Comparison of ENCODE assay signal across 1 fruit fly cellular context in genomic region chr3R:5789025-5789953, dm6.
TF ChIP-seq lines count a peak whose summit lies in the region.

Hat1 (minus strand) TSS chr3R:5789384.
Rpn5 (plus strand) TSS chr3R:5789493.

TF ChIP-seq in whole organism, embryonic, 481 proteins besides CTCF, POLR2A, EP300 and RAD21 (continued from another document and continues in another):
- TF ChIP-seq BEAF-32 (GFP tag; optimal IDR thresholded peaks at IDR 0.05; lab: Kevin White, UChicago) (peak; percentile 90), en (GFP tag; optimal IDR thresholded peaks at IDR 0.05; lab: Kevin White, UChicago) (peak; percentile 69), Ptx1 (GFP tag; IDR thresholded peaks at IDR 0.05; lab: Robert Waterston, UW) (peak; percentile 69), MBD-R2 (GFP tag; IDR thresholded peaks at IDR 0.05; lab: Robert Waterston, UW) (peak; percentile 85), vnd (GFP tag; IDR thresholded peaks at IDR 0.05; lab: Robert Waterston, UW; ENCODE audit: partially characterized antibody) (peak; percentile 54; the same call in 1 of the 3 replicates), Trl (optimal IDR thresholded peaks at IDR 0.05; lab: Kevin White, UChicago) (no peak), Trl (GFP tag; optimal IDR thresholded peaks at IDR 0.05; lab: Kevin White, UChicago) (peak; percentile 93), sisA (GFP tag; IDR thresholded peaks at IDR 0.05; lab: Robert Waterston, UW) (peak; percentile 78), twi (tag; optimal IDR thresholded peaks at IDR 0.05; lab: Kevin White, UChicago) (peak; percentile 61), CG2129 (GFP tag; IDR thresholded peaks at IDR 0.05; lab: Robert Waterston, UW; ENCODE audit: partially characterized antibody) (peak; percentile 52), scrt (GFP tag; optimal IDR thresholded peaks at IDR 0.05; lab: Kevin White, UChicago) (peak; percentile 0), bsh (GFP tag; optimal IDR thresholded peaks at IDR 0.05; lab: Kevin White, UChicago) (peak; percentile 11 to 60), MESR4 (GFP tag; optimal IDR thresholded peaks at IDR 0.05; lab: Kevin White, UChicago) (peak; percentile 35), CG30431 (GFP tag; optimal IDR thresholded peaks at IDR 0.05; lab: Kevin White, UChicago) (peak; percentile 67), ac (GFP tag; optimal IDR thresholded peaks at IDR 0.05; lab: Kevin White, UChicago) (no peak), CG12391 (tag; optimal IDR thresholded peaks at IDR 0.05; lab: Kevin White, UChicago) (peak; percentile 86), Dek (tag; optimal IDR thresholded peaks at IDR 0.05; lab: Kevin White, UChicago) (peak; percentile 73), stc (GFP tag; IDR thresholded peaks at IDR 0.05; lab: Robert Waterston, UW) (0 out of 2 replicates have a peak, but pooled peaks have one; percentile 31), pzg (GFP tag; optimal IDR thresholded peaks at IDR 0.05; lab: Kevin White, UChicago) (peak; percentile 58), Dip3 (GFP tag; optimal IDR thresholded peaks at IDR 0.05; lab: Kevin White, UChicago) (peak; percentile 90), CG14050 (GFP tag; IDR thresholded peaks at IDR 0.05; lab: Robert Waterston, UW) (no peak; the same call in 2 of the 3 replicates), Tbp (GFP tag; optimal IDR thresholded peaks at IDR 0.05; lab: Kevin White, UChicago) (no peak), CG18599 (GFP tag; optimal IDR thresholded peaks at IDR 0.05; lab: Kevin White, UChicago) (peak; percentile 82), CG6683 (GFP tag; optimal IDR thresholded peaks at IDR 0.05; lab: Kevin White, UChicago) (peak; percentile 27), tio (GFP tag; optimal IDR thresholded peaks at IDR 0.05; lab: Kevin White, UChicago) (peak; percentile 91), chn (GFP tag; optimal IDR thresholded peaks at IDR 0.05; lab: Kevin White, UChicago) (peak; percentile 91), ranshi (GFP tag; IDR thresholded peaks at IDR 0.05; lab: Robert Waterston, UW) (peak; percentile 28; the same call in 1 of the 2 replicates), ATbp (GFP tag; optimal IDR thresholded peaks at IDR 0.05; lab: Kevin White, UChicago) (peak; percentile 48), tx (GFP tag; optimal IDR thresholded peaks at IDR 0.05; lab: Kevin White, UChicago) (peak; percentile 93), Adf1 (GFP tag; IDR thresholded peaks at IDR 0.05; lab: Robert Waterston, UW) (no peak; the same call in 1 of the 2 replicates), CG10543 (GFP tag; optimal IDR thresholded peaks at IDR 0.05; lab: Kevin White, UChicago) (peak; percentile 75), sqz (GFP tag; optimal IDR thresholded peaks at IDR 0.05; lab: Kevin White, UChicago) (no peak), kay (GFP tag; optimal IDR thresholded peaks at IDR 0.05; lab: Kevin White, UChicago) (peak; percentile 87), CG13424 (tag; optimal IDR thresholded peaks at IDR 0.05; lab: Kevin White, UChicago) (peak; percentile 71), CG1792 (GFP tag; optimal IDR thresholded peaks at IDR 0.05; lab: Kevin White, UChicago) (peak; percentile 75), Bdp1 (GFP tag; optimal IDR thresholded peaks at IDR 0.05; lab: Kevin White, UChicago) (peak; percentile 83), CG14860 (GFP tag; IDR thresholded peaks at IDR 0.05; lab: Robert Waterston, UW; ENCODE audit: partially characterized antibody) (peak; percentile 68; the same call in 2 of the 3 replicates), sna (GFP tag; IDR thresholded peaks at IDR 0.05; lab: Robert Waterston, UW; ENCODE audit: partially characterized antibody) (peak; percentile 77), fd102C (GFP tag; optimal IDR thresholded peaks at IDR 0.05; lab: Kevin White, UChicago) (no peak), CG7556 (GFP tag; optimal IDR thresholded peaks at IDR 0.05; lab: Kevin White, UChicago) (peak; percentile 85), sc (optimal IDR thresholded peaks at IDR 0.05; lab: Kevin White, UChicago) (no peak), sc (GFP tag; optimal IDR thresholded peaks at IDR 0.05; lab: Kevin White, UChicago) (peak; percentile 63), wek (GFP tag; optimal IDR thresholded peaks at IDR 0.05; lab: Kevin White, UChicago) (no peak), pho (GFP tag; optimal IDR thresholded peaks at IDR 0.05; lab: Kevin White, UChicago) (peak; percentile 95), CG31441 (GFP tag; IDR thresholded peaks at IDR 0.05; lab: Robert Waterston, UW) (peak; percentile 81; the same call in 1 of the 2 replicates), Sry-β (GFP tag; optimal IDR thresholded peaks at IDR 0.05; lab: Kevin White, UChicago) (peak; percentile 90), pum (GFP tag; optimal IDR thresholded peaks at IDR 0.05; lab: Kevin White, UChicago) (peak; percentile 93), CG11504 (tag; optimal IDR thresholded peaks at IDR 0.05; lab: Kevin White, UChicago) (peak; percentile 78), CG8089 (GFP tag; optimal IDR thresholded peaks at IDR 0.05; lab: Kevin White, UChicago) (peak; percentile 87), Antp (GFP tag; optimal IDR thresholded peaks at IDR 0.05; lab: Kevin White, UChicago) (peak; percentile 91), CG10267 (tag; optimal IDR thresholded peaks at IDR 0.05; lab: Kevin White, UChicago) (peak; percentile 97), CG14014 (GFP tag; IDR thresholded peaks at IDR 0.05; lab: Robert Waterston, UW) (peak; percentile 61; the same call in 1 of the 2 replicates), stwl (tag; optimal IDR thresholded peaks at IDR 0.05; lab: Kevin White, UChicago) (peak; percentile 82), CG15601 (tag; optimal IDR thresholded peaks at IDR 0.05; lab: Kevin White, UChicago) (peak; percentile 53), dan (GFP tag; IDR thresholded peaks at IDR 0.05; lab: Robert Waterston, UW) (0 out of 2 replicates have a peak, but pooled peaks have one; percentile 38), dpn (GFP tag; optimal IDR thresholded peaks at IDR 0.05; lab: Kevin White, UChicago) (peak; percentile 89 to 94), pfk (GFP tag; optimal IDR thresholded peaks at IDR 0.05; lab: Kevin White, UChicago) (no peak), Chrac-16 (GFP tag; optimal IDR thresholded peaks at IDR 0.05; lab: Kevin White, UChicago) (peak; percentile 80), peb (GFP tag; IDR thresholded peaks at IDR 0.05; lab: Robert Waterston, UW) (no peak), dysf (GFP tag; IDR thresholded peaks at IDR 0.05; lab: Robert Waterston, UW) (peak; percentile 72; the same call in 2 of the 3 replicates), CG6813 (GFP tag; optimal IDR thresholded peaks at IDR 0.05; lab: Kevin White, UChicago) (no peak), CG8359 (GFP tag; optimal IDR thresholded peaks at IDR 0.05; lab: Kevin White, UChicago; ENCODE audit: borderline replicate concordance) (no peak), CG32772 (GFP tag; IDR thresholded peaks at IDR 0.05; lab: Robert Waterston, UW) (peak; percentile 60), CG15011 (GFP tag; optimal IDR thresholded peaks at IDR 0.05; lab: Kevin White, UChicago) (peak; percentile 58), lab (GFP tag; optimal IDR thresholded peaks at IDR 0.05; lab: Kevin White, UChicago) (peak; percentile 83), BtbVII (GFP tag; optimal IDR thresholded peaks at IDR 0.05; lab: Kevin White, UChicago) (peak; percentile 60), Fer3 (tag; optimal IDR thresholded peaks at IDR 0.05; lab: Kevin White, UChicago) (peak; percentile 56), Oli (tag; optimal IDR thresholded peaks at IDR 0.05; lab: Kevin White, UChicago) (peak; percentile 75), Lhr (GFP tag; optimal IDR thresholded peaks at IDR 0.05; lab: Kevin White, UChicago) (peak; percentile 72), nerfin-1 (tag; optimal IDR thresholded peaks at IDR 0.05; lab: Kevin White, UChicago) (peak; percentile 54), ttk (GFP tag; IDR thresholded peaks at IDR 0.05; lab: Robert Waterston, UW) (peak; percentile 54; the same call in 1 of the 2 replicates), Scr (GFP tag; IDR thresholded peaks at IDR 0.05; lab: Robert Waterston, UW; ENCODE audit: partially characterized antibody) (peak; percentile 85), ro (GFP tag; IDR thresholded peaks at IDR 0.05; lab: Robert Waterston, UW) (no peak), CG11560 (tag; IDR thresholded peaks at IDR 0.05; lab: Robert Waterston, UW) (peak; percentile 53; the same call in 1 of the 3 replicates), cas (GFP tag; IDR thresholded peaks at IDR 0.05; lab: Robert Waterston, UW) (0 out of 2 replicates have a peak, but pooled peaks have one; percentile 21), CG2120 (GFP tag; optimal IDR thresholded peaks at IDR 0.05; lab: Kevin White, UChicago) (peak; percentile 96), croc (GFP tag; conservative IDR thresholded peaks at IDR 0.05; lab: Robert Waterston, UW) (peak; percentile 21; the same call in 1 of the 3 replicates), h (optimal IDR thresholded peaks at IDR 0.05; lab: Kevin White, UChicago) (no peak), Bteb2 (GFP tag; optimal IDR thresholded peaks at IDR 0.05; lab: Kevin White, UChicago) (peak; percentile 84), CG18262 (tag; optimal IDR thresholded peaks at IDR 0.05; lab: Kevin White, UChicago) (peak; percentile 75), da (GFP tag; optimal IDR thresholded peaks at IDR 0.05; lab: Kevin White, UChicago) (peak; percentile 72), yki (optimal IDR thresholded peaks at IDR 0.05; lab: Kevin White, UChicago) (no peak), Nf-YA (GFP tag; IDR thresholded peaks at IDR 0.05; lab: Robert Waterston, UW) (no peak), CG10979 (tag; optimal IDR thresholded peaks at IDR 0.05; lab: Kevin White, UChicago) (peak; percentile 79), bcd (GFP tag; optimal IDR thresholded peaks at IDR 0.05; lab: Kevin White, UChicago) (peak; percentile 82), cad (GFP tag; optimal IDR thresholded peaks at IDR 0.05; lab: Kevin White, UChicago) (no peak), CG32532 (GFP tag; IDR thresholded peaks at IDR 0.05; lab: Robert Waterston, UW) (peak; percentile 77), nerfin-2 (GFP tag; IDR thresholded peaks at IDR 0.05; lab: Robert Waterston, UW; ENCODE audit: partially characterized antibody) (peak; percentile 68), amos (GFP tag; IDR thresholded peaks at IDR 0.05; lab: Robert Waterston, UW; ENCODE audit: partially characterized antibody) (peak; percentile 68), CG30403 (GFP tag; optimal IDR thresholded peaks at IDR 0.05; lab: Kevin White, UChicago) (peak; percentile 96), lbe (GFP tag; optimal IDR thresholded peaks at IDR 0.05; lab: Kevin White, UChicago) (peak; percentile 79), CG3847 (GFP tag; IDR thresholded peaks at IDR 0.05; lab: Robert Waterston, UW) (peak; percentile 86), rib (GFP tag; IDR thresholded peaks at IDR 0.05; lab: Robert Waterston, UW) (0 out of 2 replicates have a peak, but pooled peaks have one; percentile 10), CG5245 (GFP tag; optimal IDR thresholded peaks at IDR 0.05; lab: Kevin White, UChicago) (peak; percentile 82), sr (GFP tag; IDR thresholded peaks at IDR 0.05; lab: Robert Waterston, UW) (no peak), slou (GFP tag; optimal IDR thresholded peaks at IDR 0.05; lab: Kevin White, UChicago) (peak; percentile 69), br (optimal IDR thresholded peaks at IDR 0.05; lab: Kevin White, UChicago) (no peak), pb (GFP tag; optimal IDR thresholded peaks at IDR 0.05; lab: Kevin White, UChicago) (peak; percentile 78), CG10147 (GFP tag; optimal IDR thresholded peaks at IDR 0.05; lab: Kevin White, UChicago) (peak; percentile 78), prd (optimal IDR thresholded peaks at IDR 0.05; lab: Kevin White, UChicago) (no peak), prd (GFP tag; IDR thresholded peaks at IDR 0.05; lab: Robert Waterston, UW) (peak; percentile 79; the same call in 2 of the 3 replicates), esg (GFP tag; conservative IDR thresholded peaks at IDR 0.05; lab: Robert Waterston, UW) (peak; percentile 61), Nf-YC (tag; optimal IDR thresholded peaks at IDR 0.05; lab: Kevin White, UChicago) (peak; percentile 69), kah (GFP tag; optimal IDR thresholded peaks at IDR 0.05; lab: Kevin White, UChicago) (no peak), gem (tag; optimal IDR thresholded peaks at IDR 0.05; lab: Kevin White, UChicago) (peak; percentile 78), CG13296 (GFP tag; optimal IDR thresholded peaks at IDR 0.05; lab: Kevin White, UChicago) (peak; percentile 52), CG11085 (GFP tag; IDR thresholded peaks at IDR 0.05; lab: Robert Waterston, UW) (peak; percentile 46; the same call in 1 of the 2 replicates), trem (tag; optimal IDR thresholded peaks at IDR 0.05; lab: Kevin White, UChicago) (peak; percentile 30), CG8924 (tag; optimal IDR thresholded peaks at IDR 0.05; lab: Kevin White, UChicago) (peak; percentile 60), CG3407 (GFP tag; optimal IDR thresholded peaks at IDR 0.05; lab: Kevin White, UChicago) (peak; percentile 59), CG3995 (GFP tag; optimal IDR thresholded peaks at IDR 0.05; lab: Kevin White, UChicago) (peak; percentile 93), tap (tag; optimal IDR thresholded peaks at IDR 0.05; lab: Kevin White, UChicago) (peak; percentile 35), vfl (GFP tag; optimal IDR thresholded peaks at IDR 0.05; lab: Kevin White, UChicago) (peak; percentile 75), CG4820 (GFP tag; optimal IDR thresholded peaks at IDR 0.05; lab: Kevin White, UChicago) (peak; percentile 85), sens (GFP tag; lab: Kevin White, UChicago) (peak; percentile 98), CG4424 (GFP tag; optimal IDR thresholded peaks at IDR 0.05; lab: Kevin White, UChicago) (peak; percentile 91), ase (GFP tag; IDR thresholded peaks at IDR 0.05; lab: Robert Waterston, UW) (peak; percentile 51; the same call in 1 of the 3 replicates), CG11093 (GFP tag; IDR thresholded peaks at IDR 0.05; lab: Robert Waterston, UW) (peak; percentile 62; the same call in 1 of the 3 replicates), psq (GFP tag; optimal IDR thresholded peaks at IDR 0.05; lab: Kevin White, UChicago) (peak; percentile 49), tgo (GFP tag; IDR thresholded peaks at IDR 0.05; lab: Robert Waterston, UW) (peak; percentile 70), eyg (GFP tag; optimal IDR thresholded peaks at IDR 0.05; lab: Kevin White, UChicago) (peak; percentile 72), Dll (GFP tag; IDR thresholded peaks at IDR 0.05; lab: Robert Waterston, UW; ENCODE audit: partially characterized antibody) (peak; percentile 87), gcm2 (GFP tag; optimal IDR thresholded peaks at IDR 0.05; lab: Kevin White, UChicago) (peak; percentile 55), CG9817 (tag; optimal IDR thresholded peaks at IDR 0.05; lab: Kevin White, UChicago) (peak; percentile 76), NFAT (GFP tag; IDR thresholded peaks at IDR 0.05; lab: Robert Waterston, UW) (peak; percentile 59; the same call in 1 of the 2 replicates), org-1 (GFP tag; optimal IDR thresholded peaks at IDR 0.05; lab: Kevin White, UChicago) (peak; percentile 48), CG7745 (tag; optimal IDR thresholded peaks at IDR 0.05; lab: Kevin White, UChicago) (no peak)
